Worm (Caenorhabditis elegans): ENCODE results near the gene K09C6.3.
"Not testable (repeated sequence)": the region's sequence is repeated elsewhere in the genome, so short reads cannot be mapped to it uniquely, and the experiment has no call there.

Gene K09C6.3

ce11 chrV:889216-889615, 36.9 kb downstream of the K09C6.3 start, which contains the start of gene T02B11.6:
TSS of gene T02B11.6 (minus strand) at chrV:889316.
- TF ChIP-seq pha-4 (tag; optimal IDR thresholded peaks at IDR 0.05) (no peak), elt-1 (tag; optimal IDR thresholded peaks at IDR 0.05) (no peak), aly-2 (tag; optimal IDR thresholded peaks at IDR 0.05) (no peak), nhr-67 (tag; optimal IDR thresholded peaks at IDR 0.05) (no peak), nhr-23 (tag; optimal IDR thresholded peaks at IDR 0.05) (no peak), egl-27 (tag; optimal IDR thresholded peaks at IDR 0.05) (no peak), ztf-4 (tag; optimal IDR thresholded peaks at IDR 0.05) (no peak), nhr-237 (tag; optimal IDR thresholded peaks at IDR 0.05) (no peak), elt-3 (tag; optimal IDR thresholded peaks at IDR 0.05) (no peak), skn-1 (tag; optimal IDR thresholded peaks at IDR 0.05) (no peak), pqm-1 (tag; optimal IDR thresholded peaks at IDR 0.05) (no peak), nhr-28 (tag; optimal IDR thresholded peaks at IDR 0.05) (no peak), nhr-77 (tag; optimal IDR thresholded peaks at IDR 0.05) (no peak), mml-1 (tag; optimal IDR thresholded peaks at IDR 0.05) (no peak), ceh-16 (tag; optimal IDR thresholded peaks at IDR 0.05) (no peak), nhr-25 (tag; optimal IDR thresholded peaks at IDR 0.05) (no peak), hmg-11 (tag; optimal IDR thresholded peaks at IDR 0.05) (no peak), snpc-4 (tag; optimal IDR thresholded peaks at IDR 0.05) (no peak)

ce11 chrV:890423-890822, 38.1 kb downstream of the K09C6.3 start, which contains the start of gene srlf-21:
TSS of gene srlf-21 (minus strand) at chrV:890523.
- TF ChIP-seq nhr-28 (tag; optimal IDR thresholded peaks at IDR 0.05) (no peak), ceh-82 (tag; optimal IDR thresholded peaks at IDR 0.05) (no peak), skn-1 (tag; optimal IDR thresholded peaks at IDR 0.05) (no peak)

ce11 chrV:890835-891234, 38.6 kb downstream of the K09C6.3 start, which contains the start of gene srlf-22:
TSS of gene srlf-22 (plus strand) at chrV:891135.
- TF ChIP-seq lin-15B, nhr-11, nhr-67 (tag; optimal IDR thresholded peaks at IDR 0.05): not testable (repeated sequence)

ce11 chrV:893437-894018, 41.2 kb downstream of the K09C6.3 start, which contains the start of the genes srlf-23 and srlf-20:
TSS of gene srlf-23 (minus strand) at chrV:893537.
TSS of gene srlf-20 (plus strand) at chrV:893968.
- TF ChIP-seq ceh-9 (tag; optimal IDR thresholded peaks at IDR 0.05), result no peak
- no peak for TF ChIP-seq lin-39 (tag; optimal IDR thresholded peaks at IDR 0.05)
- TF ChIP-seq fkh-2 (tag; optimal IDR thresholded peaks at IDR 0.05), result no peak
- TF ChIP-seq nhr-77 (tag; optimal IDR thresholded peaks at IDR 0.05), result no peak
- TF ChIP-seq tbx-2 (tag; optimal IDR thresholded peaks at IDR 0.05), result no peak
- TF ChIP-seq fos-1 (tag; optimal IDR thresholded peaks at IDR 0.05), result no peak
- TF ChIP-seq egl-5 (tag; optimal IDR thresholded peaks at IDR 0.05), result no peak
- no peak for TF ChIP-seq elt-2 (tag; optimal IDR thresholded peaks at IDR 0.05)
- TF ChIP-seq elt-1 (tag; optimal IDR thresholded peaks at IDR 0.05), result no peak
- no peak for TF ChIP-seq nhr-23 (tag; optimal IDR thresholded peaks at IDR 0.05)
- TF ChIP-seq ZK546.5 (tag; optimal IDR thresholded peaks at IDR 0.05), result no peak
- no peak for TF ChIP-seq pha-4 (tag; optimal IDR thresholded peaks at IDR 0.05)
- no peak for TF ChIP-seq ceh-16 (tag; optimal IDR thresholded peaks at IDR 0.05)
- TF ChIP-seq mdl-1 (tag; optimal IDR thresholded peaks at IDR 0.05), result no peak
- no peak for TF ChIP-seq nfya-1 (tag; optimal IDR thresholded peaks at IDR 0.05; ENCODE audit: insufficient read depth)

- TF ChIP-seq ztf-11 (tag; optimal IDR thresholded peaks at IDR 0.05) (no peak), R02D3.7 (tag; optimal IDR thresholded peaks at IDR 0.05) (no peak), ztf-4 (tag; optimal IDR thresholded peaks at IDR 0.05) (no peak)
Measured at ce11 chrV:899087-899486, 46.8 kb downstream of the K09C6.3 start, which contains the start of gene nas-32. TSS of gene nas-32 (minus strand) at chrV:899187.

All from whole organism, L3 larva.